Worm (Caenorhabditis elegans): Measurements from ENCODE around the gene dpf-5.

DNA sequence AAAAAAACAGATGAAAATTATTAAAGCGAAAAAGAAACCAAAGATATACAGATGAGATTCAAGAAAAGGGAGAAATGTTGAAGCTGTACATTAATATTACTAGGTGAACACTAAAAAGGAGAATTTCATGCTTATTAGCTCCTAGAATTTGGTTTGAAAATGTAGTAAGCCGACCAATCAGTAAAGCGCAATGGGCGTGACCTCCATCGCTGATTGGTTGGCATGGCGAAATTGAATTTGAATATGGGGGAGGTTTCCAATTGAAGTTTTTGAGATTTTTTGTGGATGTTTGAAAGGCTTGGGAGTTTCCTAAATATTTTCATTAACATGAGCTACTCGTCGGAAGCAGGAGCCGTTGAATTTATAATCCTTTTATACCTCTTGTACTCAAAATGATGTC lies 29.9 kb downstream of the dpf-5 start:
- TF ChIP-seq eyg-1 (tag; optimal IDR thresholded peaks at IDR 0.05): no peak
- TF ChIP-seq C08G9.2 (tag; optimal IDR thresholded peaks at IDR 0.05): no peak
- no peak for TF ChIP-seq tbx-7 (tag; optimal IDR thresholded peaks at IDR 0.05)
- TF ChIP-seq nhr-11 (tag; optimal IDR thresholded peaks at IDR 0.05): no peak
- TF ChIP-seq hlh-15 (tag; optimal IDR thresholded peaks at IDR 0.05): no peak

Measured in whole organism, late embryonic.